Worm (Caenorhabditis elegans) whole organism, young adult: ENCODE results near the gene F58A4.2.

Source experiments
- B0019.2 ChIP-seq: fragments of 200-800 bp; sonication (Bioruptor generic); conservative IDR thresholded peaks from 2 replicates; pipeline ENCODE4 v1.3.6; 2022; ENCODE audit warnings: missing genetic modification reagents, missing genetic modification characterization, missing compliant biosample characterization
- B0261.1 ChIP-seq: sonication (generic microtip); optimal IDR thresholded peaks from 2 replicates; lab custom pipeline; 2016; ENCODE audit warnings: mild to moderate bottlenecking, missing genetic modification characterization, moderate library complexity, missing compliant biosample characterization
- B0336.3 ChIP-seq: fragments of 200-800 bp; sonication (Bioruptor generic); IDR thresholded peaks from 2 replicates; pipeline ENCODE4 v1.3.6; 2022; ENCODE audit warnings: missing genetic modification characterization, missing compliant biosample characterization
- C06A6.2 ChIP-seq: fragments of 200-800 bp; sonication (Bioruptor generic); conservative IDR thresholded peaks from 2 replicates; pipeline ENCODE4 v1.3.6; 2022; ENCODE audit warnings: missing genetic modification characterization, missing compliant biosample characterization
- F23B12.7 ChIP-seq: sonication (generic microtip); optimal IDR thresholded peaks from 2 replicates; lab custom pipeline; 2017; ENCODE audit warnings: missing genetic modification characterization, mild to moderate bottlenecking, missing compliant biosample characterization, antibody characterized with exemption, moderate library complexity; ENCODE audit not compliant: insufficient read depth
- F39B2.1 ChIP-seq: fragments of 200-800 bp; sonication (Bioruptor generic); IDR thresholded peaks from 2 replicates; pipeline ENCODE4 v1.3.6; 2022; ENCODE audit warnings: missing genetic modification reagents, missing genetic modification characterization, missing compliant biosample characterization
- F52B5.7 ChIP-seq: sonication (generic microtip); optimal IDR thresholded peaks from 2 replicates; lab custom pipeline; 2016; ENCODE audit warnings: mild to moderate bottlenecking, missing genetic modification characterization, missing compliant biosample characterization
- T07F8.4 ChIP-seq: sonication (generic microtip); optimal IDR thresholded peaks from 2 replicates; lab custom pipeline; 2016; ENCODE audit warnings: mild to moderate bottlenecking, missing genetic modification characterization, moderate library complexity, missing compliant biosample characterization
- Y53F4B.3 ChIP-seq: fragments of 200-800 bp; sonication (Bioruptor generic); IDR thresholded peaks from 2 replicates; pipeline ENCODE4 v1.3.6; 2022; ENCODE audit warnings: missing genetic modification reagents, missing genetic modification characterization, missing compliant biosample characterization
- Y79H2A.3 ChIP-seq: fragments of 200-800 bp; sonication (Bioruptor generic); conservative IDR thresholded peaks from 2 replicates; pipeline ENCODE4 v1.3.6; 2022; ENCODE audit warnings: missing genetic modification reagents, missing genetic modification characterization, missing compliant biosample characterization
- atf-7 ChIP-seq: sonication (generic microtip); optimal IDR thresholded peaks from 2 replicates; lab custom pipeline; 2017; ENCODE audit warnings: mild to moderate bottlenecking, missing genetic modification characterization, missing compliant biosample characterization
- athp-1 ChIP-seq: sonication (generic microtip); optimal IDR thresholded peaks from 2 replicates; lab custom pipeline; 2017; ENCODE audit warnings: mild to moderate bottlenecking, missing genetic modification characterization, missing compliant biosample characterization
- bed-2 ChIP-seq: fragments of 200-800 bp; sonication (Bioruptor generic); IDR thresholded peaks from 2 replicates; pipeline ENCODE4 v1.3.6; 2022; ENCODE audit warnings: missing genetic modification reagents, missing genetic modification characterization, missing compliant biosample characterization
- ceh-40 ChIP-seq: fragments of 200-800 bp; sonication (Bioruptor generic); IDR thresholded peaks from 2 replicates; pipeline ENCODE4 v1.3.6; 2022; ENCODE audit warnings: missing genetic modification characterization, missing compliant biosample characterization
- chd-7 ChIP-seq: sonication (generic microtip); optimal IDR thresholded peaks from 2 replicates; lab custom pipeline; 2016; ENCODE audit warnings: mild to moderate bottlenecking, missing genetic modification characterization, moderate library complexity, missing compliant biosample characterization
- dpl-1 ChIP-seq: fragments of 150-350 bp; optimal IDR thresholded peaks from 2 replicates; lab custom pipeline; 2014; ENCODE audit warnings: missing biosample characterization, missing genetic modification reagents, missing genetic modification characterization
- efl-1 ChIP-seq: fragments of 150-350 bp; optimal IDR thresholded peaks from 2 replicates; lab custom pipeline; 2014; ENCODE audit warnings: missing biosample characterization, missing genetic modification reagents, missing genetic modification characterization
- ets-4 ChIP-seq: fragments of 200-800 bp; sonication (Bioruptor generic); optimal IDR thresholded peaks from 2 replicates; lab custom pipeline; 2018; ENCODE audit warnings: mild to moderate bottlenecking, missing genetic modification characterization, missing compliant biosample characterization
- hmg-1.2 ChIP-seq: fragments of 200-800 bp; sonication (Bioruptor generic); IDR thresholded peaks from 2 replicates; pipeline ENCODE4 v1.3.6; 2022; ENCODE audit warnings: missing genetic modification reagents, missing genetic modification characterization, missing compliant biosample characterization
- hsf-1 ChIP-seq: fragments of 200-800 bp; sonication (Bioruptor generic); IDR thresholded peaks from 2 replicates; pipeline ENCODE4 v1.3.6; 2022; ENCODE audit warnings: missing genetic modification reagents, missing genetic modification characterization, missing compliant biosample characterization
- let-526 ChIP-seq: fragments of 200-800 bp; sonication (Bioruptor generic); IDR thresholded peaks from 2 replicates; pipeline ENCODE4 v1.3.6; 2022; ENCODE audit warnings: missing genetic modification reagents, missing genetic modification characterization, missing compliant biosample characterization
- let-607 ChIP-seq, 2 experiments: fragments of 200-800 bp in 1 of 2; sonication (Bioruptor generic) in 1 of 2; sonication (generic microtip) in 1 of 2; optimal IDR thresholded peaks; 2 replicates each; lab custom pipeline; 2016 to 2018; ENCODE audit warnings: mild to moderate bottlenecking in 2 of 2, missing compliant biosample characterization in 2 of 2, missing genetic modification characterization in 2 of 2, moderate library complexity in 2 of 2, missing genotype in 1 of 2
- lin-26 ChIP-seq: fragments of 200-800 bp; sonication (Bioruptor generic); IDR thresholded peaks from 2 replicates; pipeline ENCODE4 v1.3.6; 2022; ENCODE audit warnings: missing genetic modification reagents, missing genetic modification characterization, missing compliant biosample characterization
- lin-35 ChIP-seq, 3 experiments: fragments of 150-350 bp in 2 of 3; sonication (generic microtip) in 1 of 3; optimal IDR thresholded peaks; 2 replicates each; lab custom pipeline; 2014 to 2018; ENCODE audit warnings: missing biosample characterization in 3 of 3, missing genetic modification characterization in 3 of 3, missing genetic modification reagents in 3 of 3
- lin-40 ChIP-seq: sonication (generic microtip); optimal IDR thresholded peaks from 2 replicates; lab custom pipeline; 2016; ENCODE audit warnings: missing genetic modification characterization, mild to moderate bottlenecking, missing compliant biosample characterization, missing genotype, missing genetic modification reagents
- lir-1 ChIP-seq: fragments of 200-800 bp; sonication (Bioruptor generic); conservative IDR thresholded peaks from 2 replicates; pipeline ENCODE4 v1.3.6; 2022; ENCODE audit warnings: missing genetic modification reagents, missing genetic modification characterization, missing compliant biosample characterization
- lsl-1 ChIP-seq: fragments of 200-800 bp; sonication (Bioruptor generic); optimal IDR thresholded peaks from 2 replicates; lab custom pipeline; 2018; ENCODE audit warnings: mild to moderate bottlenecking, missing genetic modification characterization, moderate library complexity, missing compliant biosample characterization
- lsy-27 ChIP-seq: sonication (generic microtip); optimal IDR thresholded peaks from 2 replicates; lab custom pipeline; 2017; ENCODE audit warnings: missing genetic modification characterization, mild to moderate bottlenecking, missing compliant biosample characterization, antibody characterized with exemption, missing genotype, borderline replicate concordance; ENCODE audit not compliant: insufficient read depth
- madf-3 ChIP-seq: fragments of 200-800 bp; sonication (Bioruptor generic); IDR thresholded peaks from 2 replicates; pipeline ENCODE4 v1.3.6; 2022; ENCODE audit warnings: missing genetic modification reagents, missing genetic modification characterization, missing compliant biosample characterization
- mel-28 ChIP-seq: sonication (generic microtip); optimal IDR thresholded peaks from 2 replicates; lab custom pipeline; 2016; ENCODE audit warnings: borderline replicate concordance, mild to moderate bottlenecking, missing genetic modification characterization, missing compliant biosample characterization
- mxl-1 ChIP-seq: sonication (generic microtip); optimal IDR thresholded peaks from 2 replicates; lab custom pipeline; 2016; ENCODE audit warnings: missing genetic modification characterization, missing compliant biosample characterization
- nhr-90 ChIP-seq: sonication (generic microtip); optimal IDR thresholded peaks from 2 replicates; lab custom pipeline; 2016; ENCODE audit warnings: missing genotype, mild to moderate bottlenecking, missing genetic modification characterization, missing compliant biosample characterization
- pbrm-1 ChIP-seq: fragments of 200-800 bp; sonication (Bioruptor generic); IDR thresholded peaks from 2 replicates; pipeline ENCODE4 v1.3.6; 2022; ENCODE audit warnings: missing genetic modification reagents, missing genetic modification characterization, missing compliant biosample characterization
- rcor-1 ChIP-seq: fragments of 200-800 bp; sonication (Bioruptor generic); IDR thresholded peaks from 2 replicates; pipeline ENCODE4 v1.3.6; 2022; ENCODE audit warnings: missing genetic modification reagents, missing genetic modification characterization, missing compliant biosample characterization
- repo-1 ChIP-seq: sonication (generic microtip); optimal IDR thresholded peaks from 2 replicates; lab custom pipeline; 2017; ENCODE audit warnings: mild to moderate bottlenecking, missing genetic modification characterization, missing compliant biosample characterization
- rpc-1 ChIP-seq, 2 experiments: fragments of 150-350 bp in 1 of 2; sonication (generic microtip) in 1 of 2; optimal IDR thresholded peaks; 2 replicates each; lab custom pipeline; 2014 to 2018; ENCODE audit warnings: missing biosample characterization in 1 of 2, missing genetic modification characterization in 1 of 2, missing genetic modification reagents in 1 of 2, missing genotype in 1 of 2
- snpc-3.4 ChIP-seq: sonication (generic microtip); optimal IDR thresholded peaks from 2 replicates; lab custom pipeline; 2017; ENCODE audit warnings: missing genetic modification characterization, mild to moderate bottlenecking, missing compliant biosample characterization, antibody characterized with exemption, moderate library complexity, missing genotype, missing genetic modification reagents
- snpc-4 ChIP-seq, 5 experiments: fragments of 150-350 bp in 1 of 5; sonication (generic microtip) in 4 of 5; optimal IDR thresholded peaks; 2 replicates each; lab custom pipeline; 2014 to 2018; ENCODE audit warnings: missing genetic modification characterization in 5 of 5, missing biosample characterization in 3 of 5, antibody characterized with exemption in 2 of 5, mild to moderate bottlenecking in 2 of 5, missing compliant biosample characterization in 2 of 5, missing genotype in 2 of 5, moderate library complexity in 2 of 5, missing genetic modification reagents in 1 of 5
- sptf-2 ChIP-seq: fragments of 200-800 bp; sonication (Bioruptor generic); optimal IDR thresholded peaks from 2 replicates; lab custom pipeline; 2018; ENCODE audit warnings: mild to moderate bottlenecking, missing genetic modification characterization, missing compliant biosample characterization
- tlf-1 ChIP-seq: fragments of 200-800 bp; sonication (Bioruptor generic); optimal IDR thresholded peaks from 2 replicates; lab custom pipeline; 2018; ENCODE audit warnings: mild to moderate bottlenecking, missing genetic modification characterization, missing compliant biosample characterization
- unc-62 ChIP-seq: fragments of 150-350 bp; optimal IDR thresholded peaks from 2 replicates; lab custom pipeline; 2014; ENCODE audit warnings: missing biosample characterization, missing genetic modification reagents, missing genetic modification characterization
- zim-3 ChIP-seq: sonication (generic microtip); optimal IDR thresholded peaks from 2 replicates; lab custom pipeline; 2017; ENCODE audit warnings: mild to moderate bottlenecking, missing genetic modification characterization, moderate library complexity, missing compliant biosample characterization
- ztf-28 ChIP-seq: fragments of 200-800 bp; sonication (Bioruptor generic); IDR thresholded peaks from 2 replicates; pipeline ENCODE4 v1.3.6; 2022; ENCODE audit warnings: missing genetic modification reagents, missing genetic modification characterization, missing compliant biosample characterization
- ztf-3 ChIP-seq: fragments of 200-800 bp; sonication (Bioruptor generic); optimal IDR thresholded peaks from 2 replicates; lab custom pipeline; 2018; ENCODE audit warnings: mild to moderate bottlenecking, missing genetic modification characterization, missing compliant biosample characterization
- ztf-6 ChIP-seq: fragments of 200-800 bp; sonication (Bioruptor generic); IDR thresholded peaks from 2 replicates; pipeline ENCODE4 v1.3.6; 2022; ENCODE audit warnings: missing genetic modification reagents, missing genetic modification characterization, missing compliant biosample characterization

The F58A4.2 gene

ce11 chrIII:9619079-9619761, 18.7 kb upstream of the F58A4.2 start, which contains the start of gene hlh-11 (continued):
- TF ChIP-seq lsy-27 (tag; lab: Kevin White, UChicago) (no peak), rpc-1 (optimal IDR thresholded peaks at IDR 0.05; lab: Kevin White, UChicago) (no peak), rpc-1 (tag; optimal IDR thresholded peaks at IDR 0.05; lab: Kevin White, UChicago) (no peak), ztf-28 (no peak), F39B2.1 (GFP tag; lab: Robert Waterston, UW) (no peak), ztf-3 (GFP tag; lab: Kevin White, UChicago) (peak; percentile 33), B0019.2 (GFP tag; lab: Robert Waterston, UW) (no peak), lin-35 (GFP tag; optimal IDR thresholded peaks at IDR 0.05; lab: Kevin White, UChicago) (peak in 1 of 3 experiments; percentile 74), ceh-40 (GFP tag; lab: Robert Waterston, UW) (no peak), B0336.3 (GFP tag; lab: Robert Waterston, UW) (peak; percentile 91), Y79H2A.3 (GFP tag; lab: Robert Waterston, UW) (no peak), dpl-1 (GFP tag; lab: Kevin White, UChicago) (no peak), nhr-90 (peak; percentile 74), repo-1 (tag; lab: Kevin White, UChicago) (peak; percentile 55), mel-28 (tag; lab: Kevin White, UChicago) (peak; percentile 8), lin-26 (GFP tag; lab: Robert Waterston, UW) (peak; percentile 15; the same call in 1 of the 2 replicates), Y53F4B.3 (GFP tag; lab: Robert Waterston, UW) (no peak), F23B12.7 (tag; lab: Kevin White, UChicago) (peak; percentile 52), athp-1 (tag; lab: Kevin White, UChicago) (peak; percentile 63), madf-3 (GFP tag; lab: Robert Waterston, UW) (no peak), snpc-4 (GFP tag; optimal IDR thresholded peaks at IDR 0.05; lab: Kevin White, UChicago) (no peak), snpc-4 (tag; optimal IDR thresholded peaks at IDR 0.05; lab: Kevin White, UChicago) (peak; percentile 46 to 70 (median 64)), sptf-2 (GFP tag; lab: Kevin White, UChicago) (no peak), tlf-1 (peak; percentile 54), let-526 (GFP tag; lab: Robert Waterston, UW) (0 out of 2 replicates have a peak, but pooled peaks have one; percentile 16), lin-40 (tag; lab: Kevin White, UChicago) (peak; percentile 93), hsf-1 (GFP tag; lab: Robert Waterston, UW) (0 out of 2 replicates have a peak, but pooled peaks have one; percentile 33), bed-2 (GFP tag; lab: Robert Waterston, UW) (no peak), mxl-1 (tag; lab: Kevin White, UChicago) (peak; percentile 7), zim-3 (tag; lab: Kevin White, UChicago) (no peak), efl-1 (GFP tag; lab: Kevin White, UChicago) (no peak), let-607 (tag; optimal IDR thresholded peaks at IDR 0.05; lab: Kevin White, UChicago) (peak; percentile 16 to 68), B0261.1 (no peak), unc-62 (GFP tag; lab: Kevin White, UChicago) (no peak), atf-7 (tag; lab: Kevin White, UChicago) (peak; percentile 52), hmg-1.2 (GFP tag; lab: Robert Waterston, UW) (peak; percentile 88), snpc-3.4 (tag; lab: Kevin White, UChicago) (peak; percentile 13), lir-1 (0 out of 2 replicates have a peak, but pooled peaks have one; percentile 33), chd-7 (tag; lab: Kevin White, UChicago) (peak; percentile 78), ets-4 (peak; percentile 13), T07F8.4 (no peak), lsl-1 (no peak), F52B5.7 (tag; lab: Kevin White, UChicago) (no peak), C06A6.2 (GFP tag; lab: Robert Waterston, UW) (peak; percentile 69), pbrm-1 (GFP tag; lab: Robert Waterston, UW) (peak; percentile 64), rcor-1 (peak; percentile 27; the same call in 1 of the 2 replicates), ztf-6 (0 out of 2 replicates have a peak, but pooled peaks have one; percentile 4)
